Fruit fly (Drosophila melanogaster): ENCODE measurements around the gene amrt.
A peak's percentile ranks its signal among the peaks of the same experiment; 100 is the strongest.

Gene amrt

dm6 chrX:13755152-13755557 is 27.1 kb upstream of the amrt start, which contains the start of gene Pdcd4:
Gene Pdcd4, minus strand, starts transcription at chrX:13755406.
- TF ChIP-seq ovo (GFP tag; optimal IDR thresholded peaks at IDR 0.05), result no peak
- TF ChIP-seq kay (GFP tag; ENCODE audit: borderline replicate concordance), result no peak
- TF ChIP-seq pad (GFP tag; optimal IDR thresholded peaks at IDR 0.05), result peak; percentile 100
- peak; percentile 38 for TF ChIP-seq CG1620 (GFP tag; optimal IDR thresholded peaks at IDR 0.05)
- peak; percentile 70 for TF ChIP-seq Mnt (GFP tag; optimal IDR thresholded peaks at IDR 0.05)
- TF ChIP-seq Hr96 (GFP tag; optimal IDR thresholded peaks at IDR 0.05), result no peak
- no peak for TF ChIP-seq toe (GFP tag; optimal IDR thresholded peaks at IDR 0.05)
- peak; percentile 38 for TF ChIP-seq CG11617 (GFP tag; optimal IDR thresholded peaks at IDR 0.05)
- peak; percentile 15 for TF ChIP-seq CG7101 (tag; optimal IDR thresholded peaks at IDR 0.05)
- peak; percentile 69 for TF ChIP-seq bab1 (GFP tag; optimal IDR thresholded peaks at IDR 0.05)
- no peak for TF ChIP-seq cic (GFP tag; optimal IDR thresholded peaks at IDR 0.05)

dm6 chrX:13756776-13757312 is 25.4 kb upstream of the amrt start, which contains the start of the genes CG32625 and Rtc1:
Gene CG32625, minus strand, starts transcription at chrX:13756826.
Gene Rtc1, plus strand, starts transcription at chrX:13757179.
- peak; percentile 58 for TF ChIP-seq CG11617 (GFP tag; optimal IDR thresholded peaks at IDR 0.05)
- no peak for TF ChIP-seq CG33017 (tag; optimal IDR thresholded peaks at IDR 0.05)
- TF ChIP-seq Crg-1 (GFP tag; optimal IDR thresholded peaks at IDR 0.05), result no peak
- peak; percentile 49 for TF ChIP-seq bab1 (GFP tag; optimal IDR thresholded peaks at IDR 0.05)
- peak; percentile 67 for TF ChIP-seq pad (GFP tag; optimal IDR thresholded peaks at IDR 0.05)
- peak; percentile 36 for TF ChIP-seq tj (GFP tag; optimal IDR thresholded peaks at IDR 0.05)
- TF ChIP-seq CG7101 (tag; optimal IDR thresholded peaks at IDR 0.05), result peak; percentile 73
- peak; percentile 95 for TF ChIP-seq CG14711 (tag; optimal IDR thresholded peaks at IDR 0.05)
- no peak for TF ChIP-seq CG5204 (GFP tag; optimal IDR thresholded peaks at IDR 0.05)
- TF ChIP-seq Mnt (GFP tag; optimal IDR thresholded peaks at IDR 0.05), result peak; percentile 99
- peak; percentile 9 for TF ChIP-seq CG1620 (GFP tag; optimal IDR thresholded peaks at IDR 0.05)
- peak; percentile 25 for TF ChIP-seq ovo (GFP tag; optimal IDR thresholded peaks at IDR 0.05)

dm6 chrX:13758989-13759549 is 23.2 kb upstream of the amrt start, which contains the start of gene Yp3:
Gene Yp3, plus strand, starts transcription at chrX:13759546.
- TF ChIP-seq CG12768 (GFP tag; optimal IDR thresholded peaks at IDR 0.05) (no peak), Clk (GFP tag; optimal IDR thresholded peaks at IDR 0.05) (no peak), CG7101 (tag; optimal IDR thresholded peaks at IDR 0.05) (peak; percentile 81), Crg-1 (GFP tag; optimal IDR thresholded peaks at IDR 0.05) (no peak), CG7045 (GFP tag; optimal IDR thresholded peaks at IDR 0.05) (no peak), CG14711 (tag; optimal IDR thresholded peaks at IDR 0.05) (peak; percentile 80), CG5204 (GFP tag; optimal IDR thresholded peaks at IDR 0.05) (no peak), toe (GFP tag; optimal IDR thresholded peaks at IDR 0.05) (no peak), cic (GFP tag; optimal IDR thresholded peaks at IDR 0.05) (peak; percentile 34), cnc (optimal IDR thresholded peaks at IDR 0.05) (no peak), bab1 (GFP tag; optimal IDR thresholded peaks at IDR 0.05) (peak; percentile 15), tj (GFP tag; optimal IDR thresholded peaks at IDR 0.05) (peak; percentile 100), CG1620 (GFP tag; optimal IDR thresholded peaks at IDR 0.05) (no peak), CG33017 (tag; optimal IDR thresholded peaks at IDR 0.05) (no peak), ovo (GFP tag; optimal IDR thresholded peaks at IDR 0.05) (no peak), CG11617 (GFP tag; optimal IDR thresholded peaks at IDR 0.05) (peak; percentile 29), Mnt (GFP tag; optimal IDR thresholded peaks at IDR 0.05) (peak; percentile 22), Hr96 (GFP tag; optimal IDR thresholded peaks at IDR 0.05) (no peak), kay (GFP tag; ENCODE audit: borderline replicate concordance) (peak; percentile 23), pad (GFP tag; optimal IDR thresholded peaks at IDR 0.05) (peak; percentile 59)

- TF ChIP-seq ovo (GFP tag; optimal IDR thresholded peaks at IDR 0.05), result peak; percentile 44
- TF ChIP-seq Mnt (GFP tag; optimal IDR thresholded peaks at IDR 0.05), result no peak
- no peak for TF ChIP-seq CG12768 (GFP tag; optimal IDR thresholded peaks at IDR 0.05)
- no peak for TF ChIP-seq toe (GFP tag; optimal IDR thresholded peaks at IDR 0.05)
- TF ChIP-seq Hr96 (GFP tag; optimal IDR thresholded peaks at IDR 0.05), result no peak
Observed at dm6 chrX:13761762-13762371, 20.4 kb upstream of the amrt start.

- no peak for TF ChIP-seq kay (GFP tag; ENCODE audit: borderline replicate concordance)
- peak; percentile 91 for TF ChIP-seq CG7101 (tag; optimal IDR thresholded peaks at IDR 0.05)
- TF ChIP-seq CG5204 (GFP tag; optimal IDR thresholded peaks at IDR 0.05), result peak; percentile 82
- TF ChIP-seq cnc (optimal IDR thresholded peaks at IDR 0.05), result no peak
- peak; percentile 63 for TF ChIP-seq CG33017 (tag; optimal IDR thresholded peaks at IDR 0.05)
- peak; percentile 87 for TF ChIP-seq Crg-1 (GFP tag; optimal IDR thresholded peaks at IDR 0.05)
- peak; percentile 75 for TF ChIP-seq bab1 (GFP tag; optimal IDR thresholded peaks at IDR 0.05)
- TF ChIP-seq Mnt (GFP tag; optimal IDR thresholded peaks at IDR 0.05), result peak; percentile 69
- TF ChIP-seq Hr96 (GFP tag; optimal IDR thresholded peaks at IDR 0.05), result peak; percentile 78
- TF ChIP-seq ovo (GFP tag; optimal IDR thresholded peaks at IDR 0.05), result peak; percentile 72
- TF ChIP-seq tj (GFP tag; optimal IDR thresholded peaks at IDR 0.05), result peak; percentile 80
- TF ChIP-seq cic (GFP tag; optimal IDR thresholded peaks at IDR 0.05), result peak; percentile 56
- TF ChIP-seq CG14711 (tag; optimal IDR thresholded peaks at IDR 0.05), result peak; percentile 78
- peak; percentile 82 for TF ChIP-seq CG12768 (GFP tag; optimal IDR thresholded peaks at IDR 0.05)
- peak; percentile 35 for TF ChIP-seq Clk (GFP tag; optimal IDR thresholded peaks at IDR 0.05)
- peak; percentile 87 for TF ChIP-seq pad (GFP tag; optimal IDR thresholded peaks at IDR 0.05)
- TF ChIP-seq CG11617 (GFP tag; optimal IDR thresholded peaks at IDR 0.05), result peak; percentile 87
- TF ChIP-seq toe (GFP tag; optimal IDR thresholded peaks at IDR 0.05), result peak; percentile 73
- TF ChIP-seq CG7045 (GFP tag; optimal IDR thresholded peaks at IDR 0.05), result peak; percentile 83
- peak; percentile 83 for TF ChIP-seq CG1620 (GFP tag; optimal IDR thresholded peaks at IDR 0.05)
Observed at dm6 chrX:13762372-13762883, 19.8 kb upstream of the amrt start, which contains the start of gene rdgB. Gene rdgB, plus strand, starts transcription at chrX:13762752.

Measured in whole organism, adult.